Worm (Caenorhabditis elegans) whole organism, mixed stage, embryonic: ENCODE measurements around the gene rde-1.

Experiments used
- ceh-83 ChIP-seq: fragments of 200-800 bp; sonication (Bioruptor generic); optimal IDR thresholded peaks from 2 replicates; lab custom pipeline; 2018; ENCODE audit warnings: mild to moderate bottlenecking, missing genetic modification characterization, missing compliant biosample characterization
- elt-1 ChIP-seq: sonication (generic microtip); optimal IDR thresholded peaks from 2 replicates; lab custom pipeline; 2017; ENCODE audit warnings: missing genetic modification characterization, mild to moderate bottlenecking, missing compliant biosample characterization, antibody characterized with exemption, moderate library complexity, borderline replicate concordance; ENCODE audit not compliant: insufficient read depth
- elt-3 ChIP-seq: fragments of 150-350 bp; optimal IDR thresholded peaks from 2 replicates; lab custom pipeline; 2014; ENCODE audit warnings: missing biosample characterization, missing genetic modification characterization
- hlh-1 ChIP-seq: fragments of 150-350 bp; optimal IDR thresholded peaks from 2 replicates; lab custom pipeline; 2014; ENCODE audit warnings: missing biosample characterization, missing genetic modification reagents, missing genetic modification characterization
- lin-13 ChIP-seq: fragments of 150-350 bp; optimal IDR thresholded peaks from 2 replicates; lab custom pipeline; 2014; ENCODE audit warnings: missing biosample characterization, missing genetic modification characterization
- lin-32 ChIP-seq: fragments of 200-800 bp; sonication (Bioruptor generic); optimal IDR thresholded peaks from 2 replicates; lab custom pipeline; 2018; ENCODE audit warnings: mild to moderate bottlenecking, missing genetic modification characterization, missing compliant biosample characterization
- nhr-12 ChIP-seq: fragments of 150-350 bp; optimal IDR thresholded peaks from 2 replicates; lab custom pipeline; 2014; ENCODE audit warnings: missing biosample characterization, missing genetic modification characterization
- nhr-237 ChIP-seq: fragments of 150-350 bp; optimal IDR thresholded peaks from 2 replicates; lab custom pipeline; 2014; ENCODE audit warnings: missing biosample characterization, missing genetic modification characterization

DNA sequence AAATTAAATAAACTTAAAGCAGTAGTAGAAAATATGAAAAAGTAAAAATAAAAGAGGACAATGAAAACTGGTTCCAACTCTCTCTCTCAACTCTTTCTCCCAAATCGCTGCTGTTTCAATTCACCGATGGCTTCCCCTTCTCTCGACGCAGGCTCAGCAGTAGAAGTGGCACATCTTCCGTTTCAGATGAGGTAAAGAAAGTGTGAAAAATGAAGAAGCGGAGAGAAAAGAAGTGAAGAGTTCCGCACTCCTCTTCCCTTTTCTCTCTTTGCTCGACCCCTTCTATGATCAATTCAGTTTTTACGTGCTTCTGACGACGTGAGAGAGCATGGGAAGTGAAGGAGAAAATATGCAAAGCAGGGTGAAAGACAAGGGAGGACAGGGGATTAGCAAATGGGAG lies 17.2 kb downstream of the rde-1 start:
- TF ChIP-seq nhr-12, result no peak
- TF ChIP-seq nhr-237 (tag; lab: Kevin White, UChicago), result no peak
- TF ChIP-seq elt-1 (tag; lab: Kevin White, UChicago), result no peak
- no peak for TF ChIP-seq lin-32 (GFP tag; lab: Kevin White, UChicago)
- no peak for TF ChIP-seq hlh-1 (tag; lab: Kevin White, UChicago)
- no peak for TF ChIP-seq ceh-83
- no peak for TF ChIP-seq lin-13 (tag; lab: Kevin White, UChicago)
- TF ChIP-seq elt-3 (tag; lab: Kevin White, UChicago), result no peak
